Worm (Caenorhabditis elegans) whole organism, L4 larva: Measurements from ENCODE around the gene cutl-2.
"Not testable (repeated sequence)": the region's sequence is repeated elsewhere in the genome, so short reads cannot be mapped to it uniquely, and the experiment has no call there.

Experiments used
- F26F4.8 ChIP-seq: fragments of 200-800 bp; sonication (Bioruptor generic); conservative IDR thresholded peaks from 2 replicates; pipeline ENCODE4 v1.3.6; 2022; ENCODE audit warnings: missing genetic modification characterization, missing compliant biosample characterization
- Y105C5A.15 ChIP-seq: fragments of 200-800 bp; sonication (Bioruptor generic); IDR thresholded peaks from 2 replicates; pipeline ENCODE4 v1.3.6; 2022; ENCODE audit warnings: missing genetic modification characterization, missing compliant biosample characterization
- ZK337.2 ChIP-seq: fragments of 200-800 bp; sonication (Bioruptor generic); IDR thresholded peaks from 2 replicates; pipeline ENCODE4 v1.3.6; 2022; ENCODE audit warnings: missing genetic modification reagents, missing genetic modification characterization, missing compliant biosample characterization
- aha-1 ChIP-seq: fragments of 150-350 bp; peaks from one replicate; lab custom pipeline; 2014; ENCODE audit warnings: missing biosample characterization, missing genetic modification characterization
- aly-2 ChIP-seq: sonication (generic microtip); optimal IDR thresholded peaks from 2 replicates; lab custom pipeline; 2018; ENCODE audit warnings: missing biosample characterization, missing genetic modification characterization
- ama-1 ChIP-seq: fragments of 150-350 bp; optimal IDR thresholded peaks from 2 replicates; lab custom pipeline; 2014; ENCODE audit warnings: inconsistent platforms, mixed read lengths
- arid-1 ChIP-seq: fragments of 200-800 bp; sonication (Bioruptor generic); conservative IDR thresholded peaks from 2 replicates; pipeline ENCODE4 v1.3.6; 2022; ENCODE audit warnings: missing genetic modification reagents, missing genetic modification characterization, missing compliant biosample characterization
- ceh-20 ChIP-seq: fragments of 200-800 bp; sonication (Bioruptor generic); IDR thresholded peaks from 2 replicates; pipeline ENCODE4 v1.3.6; 2022; ENCODE audit warnings: missing genetic modification reagents, missing genetic modification characterization, missing compliant biosample characterization
- ceh-28 ChIP-seq: fragments of 150-350 bp; optimal IDR thresholded peaks from 2 replicates; lab custom pipeline; 2014; ENCODE audit warnings: missing biosample characterization, missing genetic modification reagents, missing genetic modification characterization
- ceh-62 ChIP-seq: sonication (generic microtip); optimal IDR thresholded peaks from 2 replicates; lab custom pipeline; 2017; ENCODE audit warnings: missing biosample characterization, missing genetic modification characterization
- ctbp-1 ChIP-seq: fragments of 200-800 bp; sonication (Bioruptor generic); IDR thresholded peaks from 2 replicates; pipeline ENCODE4 v1.3.6; 2022; ENCODE audit warnings: missing genetic modification reagents, missing genetic modification characterization, missing compliant biosample characterization
- dmd-6 ChIP-seq: fragments of 200-800 bp; sonication (Bioruptor generic); IDR thresholded peaks from 2 replicates; pipeline ENCODE4 v1.3.6; 2022; ENCODE audit warnings: missing genetic modification reagents, missing genetic modification characterization, missing compliant biosample characterization
- dpl-1 ChIP-seq: fragments of 150-350 bp; optimal IDR thresholded peaks from 2 replicates; lab custom pipeline; 2014; ENCODE audit warnings: missing biosample characterization, missing genetic modification reagents, missing genetic modification characterization
- duxl-1 ChIP-seq: sonication (generic microtip); optimal IDR thresholded peaks from 2 replicates; lab custom pipeline; 2016; ENCODE audit warnings: mild to moderate bottlenecking, missing genetic modification characterization, moderate library complexity, missing compliant biosample characterization; ENCODE audit not compliant: poor library complexity
- dve-1 ChIP-seq: sonication (generic microtip); optimal IDR thresholded peaks from 2 replicates; lab custom pipeline; 2017; ENCODE audit warnings: antibody characterized with exemption, mild to moderate bottlenecking, missing genetic modification characterization, missing compliant biosample characterization; ENCODE audit not compliant: insufficient read depth
- egl-43 ChIP-seq: fragments of 200-800 bp; sonication (Bioruptor generic); IDR thresholded peaks from 2 replicates; pipeline ENCODE4 v1.3.6; 2022; ENCODE audit warnings: missing genetic modification reagents, missing genetic modification characterization, missing compliant biosample characterization
- fkh-10 ChIP-seq: fragments of 150-350 bp; optimal IDR thresholded peaks from 2 replicates; lab custom pipeline; 2014; ENCODE audit warnings: missing biosample characterization, missing genetic modification reagents, missing genetic modification characterization
- gei-8 ChIP-seq: fragments of 200-800 bp; sonication (Bioruptor generic); optimal IDR thresholded peaks from 2 replicates; lab custom pipeline; 2018; ENCODE audit warnings: mild to moderate bottlenecking, missing genetic modification characterization, missing compliant biosample characterization
- hlh-11 ChIP-seq: fragments of 200-800 bp; sonication (Bioruptor generic); optimal IDR thresholded peaks from 2 replicates; lab custom pipeline; 2018; ENCODE audit warnings: mild to moderate bottlenecking, missing genetic modification characterization, missing compliant biosample characterization
- hmg-1.1 ChIP-seq: fragments of 200-800 bp; sonication (Bioruptor generic); IDR thresholded peaks from 2 replicates; pipeline ENCODE4 v1.3.6; 2022; ENCODE audit warnings: missing genetic modification reagents, missing genetic modification characterization, missing compliant biosample characterization
- jun-1 ChIP-seq: fragments of 150-350 bp; optimal IDR thresholded peaks from 2 replicates; lab custom pipeline; 2014; ENCODE audit warnings: missing biosample characterization, missing genetic modification reagents, missing genetic modification characterization
- lin-1 ChIP-seq: fragments of 200-800 bp; sonication (Bioruptor generic); IDR thresholded peaks from 2 replicates; pipeline ENCODE4 v1.3.6; 2022; ENCODE audit warnings: missing genetic modification reagents, missing genetic modification characterization, missing compliant biosample characterization
- lin-39 ChIP-seq: fragments of 150-350 bp; optimal IDR thresholded peaks from 2 replicates; lab custom pipeline; 2014; ENCODE audit warnings: missing biosample characterization, missing genetic modification reagents, missing genetic modification characterization
- lsy-2 ChIP-seq, 2 experiments: fragments of 150-350 bp in 1 of 2; sonication (generic microtip) in 1 of 2; optimal IDR thresholded peaks; 2 replicates each; lab custom pipeline; 2014 to 2017; ENCODE audit warnings: missing biosample characterization in 2 of 2, missing genetic modification characterization in 2 of 2
- mdl-1 ChIP-seq, 2 experiments: fragments of 150-350 bp in 1 of 2; sonication (generic microtip) in 1 of 2; optimal IDR thresholded peaks; 2 replicates each; lab custom pipeline; 2014 to 2017; ENCODE audit warnings: missing biosample characterization in 2 of 2, missing genetic modification characterization in 2 of 2
- mdt-29 ChIP-seq: fragments of 200-800 bp; sonication (Bioruptor generic); IDR thresholded peaks from 2 replicates; pipeline ENCODE4 v1.3.6; 2022; ENCODE audit warnings: missing genetic modification reagents, missing genetic modification characterization, missing compliant biosample characterization
- mep-1 ChIP-seq: fragments of 150-350 bp; sonication (generic microtip); optimal IDR thresholded peaks from 3 replicates; lab custom pipeline; 2014; ENCODE audit warnings: missing biosample characterization, missing genetic modification characterization
- mes-2 ChIP-seq: sonication (generic microtip); optimal IDR thresholded peaks from 2 replicates; lab custom pipeline; 2016; ENCODE audit warnings: missing genotype, mild to moderate bottlenecking, missing genetic modification characterization, missing compliant biosample characterization; ENCODE audit not compliant: poor library complexity, severe bottlenecking
- mxl-3 ChIP-seq: fragments of 200-800 bp; sonication (Bioruptor generic); optimal IDR thresholded peaks from 2 replicates; lab custom pipeline; 2018; ENCODE audit warnings: mild to moderate bottlenecking, missing genetic modification characterization, missing compliant biosample characterization
- nhr-102 ChIP-seq: sonication (generic microtip); optimal IDR thresholded peaks from 2 replicates; lab custom pipeline; 2016; ENCODE audit warnings: mild to moderate bottlenecking, missing genetic modification characterization, moderate library complexity, missing compliant biosample characterization
- nhr-25 ChIP-seq: sonication (generic microtip); optimal IDR thresholded peaks from 2 replicates; lab custom pipeline; 2017; ENCODE audit warnings: missing genetic modification characterization, mild to moderate bottlenecking, missing compliant biosample characterization, antibody characterized with exemption, moderate library complexity, borderline replicate concordance; ENCODE audit not compliant: insufficient read depth
- nhr-28 ChIP-seq: fragments of 150-350 bp; optimal IDR thresholded peaks from 2 replicates; lab custom pipeline; 2014; ENCODE audit warnings: missing biosample characterization, missing genetic modification characterization
- nhr-76 ChIP-seq: fragments of 150-350 bp; optimal IDR thresholded peaks from 2 replicates; lab custom pipeline; 2014; ENCODE audit warnings: missing biosample characterization, missing genetic modification characterization
- pha-4 ChIP-seq, 2 experiments: fragments of 150-350 bp in 1 of 2; fragments of 200-800 bp in 1 of 2; sonication (Bioruptor generic) in 1 of 2; IDR thresholded peaks in 1 of 2; optimal IDR thresholded peaks in 1 of 2; 2 replicates each; pipeline versions ENCODE4 v1.3.6 to Lab custom; 2014 to 2022; ENCODE audit warnings: missing genetic modification characterization in 2 of 2, missing genetic modification reagents in 2 of 2, missing biosample characterization in 1 of 2, missing compliant biosample characterization in 1 of 2
- php-3 ChIP-seq: fragments of 200-800 bp; sonication (Bioruptor generic); IDR thresholded peaks from 2 replicates; pipeline ENCODE4 v1.3.6; 2022; ENCODE audit warnings: missing genetic modification reagents, missing genetic modification characterization, missing compliant biosample characterization
- rbr-2 ChIP-seq: sonication (generic microtip); optimal IDR thresholded peaks from 2 replicates; lab custom pipeline; 2016; ENCODE audit warnings: missing genotype, missing genetic modification characterization, missing compliant biosample characterization
- set-16 ChIP-seq: fragments of 200-800 bp; sonication (Bioruptor generic); IDR thresholded peaks from 2 replicates; pipeline ENCODE4 v1.3.6; 2022; ENCODE audit warnings: missing genetic modification reagents, missing genetic modification characterization, missing compliant biosample characterization
- tag-97 ChIP-seq: fragments of 200-800 bp; sonication (Bioruptor generic); IDR thresholded peaks from 2 replicates; pipeline ENCODE4 v1.3.6; 2022; ENCODE audit warnings: missing genetic modification characterization, missing compliant biosample characterization
- tra-1 ChIP-seq: fragments of 200-800 bp; sonication (Bioruptor generic); IDR thresholded peaks from 2 replicates; pipeline ENCODE4 v1.3.6; 2022; ENCODE audit warnings: missing genetic modification reagents, missing genetic modification characterization, missing compliant biosample characterization
- unc-62 ChIP-seq, 3 experiments: fragments of 150-350 bp in 1 of 3; sonication (generic microtip); optimal IDR thresholded peaks in 2 of 3; peaks in 1 of 3; 1 replicate in 1 of 3; 2 replicates in 2 of 3; lab custom pipeline; 2014 to 2017; ENCODE audit warnings: missing biosample characterization in 3 of 3, missing genetic modification characterization in 3 of 3, missing genetic modification reagents in 3 of 3, missing genotype in 1 of 3
- zag-1 ChIP-seq: fragments of 150-350 bp; optimal IDR thresholded peaks from 2 replicates; lab custom pipeline; 2014; ENCODE audit warnings: missing biosample characterization, missing genetic modification characterization
- zfp-2 ChIP-seq: sonication (generic microtip); optimal IDR thresholded peaks from 2 replicates; lab custom pipeline; 2016; ENCODE audit warnings: mild to moderate bottlenecking, missing genetic modification characterization, missing compliant biosample characterization
- zip-2 ChIP-seq: fragments of 150-350 bp; optimal IDR thresholded peaks from 2 replicates; lab custom pipeline; 2014; ENCODE audit warnings: missing biosample characterization, missing genetic modification characterization
- ztf-11 ChIP-seq: fragments of 150-350 bp; optimal IDR thresholded peaks from 2 replicates; lab custom pipeline; 2014; ENCODE audit warnings: missing biosample characterization, missing genetic modification characterization

The cutl-2 gene

DNA sequence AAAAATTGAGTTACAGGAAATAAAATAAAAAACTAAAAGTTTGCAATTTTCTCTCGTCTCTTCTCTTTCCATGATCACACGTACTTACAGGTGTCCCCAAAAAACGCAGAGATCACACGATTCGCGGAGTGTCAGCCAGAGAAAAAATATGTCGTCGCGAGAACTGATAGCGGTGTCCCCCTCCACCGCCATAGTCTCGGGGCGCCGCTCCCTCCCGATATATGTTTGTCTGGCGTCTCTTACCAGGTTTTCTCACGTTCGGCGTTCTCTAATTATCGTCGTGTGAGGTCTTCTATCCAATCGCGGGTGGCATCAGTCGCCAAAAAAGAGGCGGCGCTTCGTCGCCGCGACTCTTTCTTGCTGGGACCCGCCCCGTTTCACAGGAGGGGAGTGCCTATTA, 7.3 kb upstream of the cutl-2 start, which contains the start of gene mab-3:
mab-3 (plus strand) TSS at position 328 of the 400 bp plus-strand sequence.
- TF ChIP-seq arid-1 (GFP tag; lab: Robert Waterston, UW) (0 out of 2 replicates have a peak, but pooled peaks have one; percentile 18), tra-1 (GFP tag; lab: Robert Waterston, UW) (peak; percentile 98), dmd-6 (GFP tag; lab: Robert Waterston, UW) (peak; percentile 59), lin-1 (GFP tag; lab: Robert Waterston, UW) (0 out of 2 replicates have a peak, but pooled peaks have one; percentile 46), egl-43 (GFP tag; lab: Robert Waterston, UW) (0 out of 2 replicates have a peak, but pooled peaks have one; percentile 15), set-16 (peak; percentile 67), hlh-11 (peak; percentile 51), php-3 (peak; percentile 70), pha-4 (GFP tag; IDR thresholded peaks at IDR 0.05; lab: Robert Waterston, UW) (peak; percentile 17; the same call in 1 of the 2 replicates), ceh-20 (GFP tag; lab: Robert Waterston, UW) (0 out of 2 replicates have a peak, but pooled peaks have one; percentile 13), hmg-1.1 (0 out of 2 replicates have a peak, but pooled peaks have one; percentile 41)
- not testable (repeated sequence) for TF ChIP-seq pha-4 (tag; optimal IDR thresholded peaks at IDR 0.05; lab: Kevin White, UChicago)
- TF ChIP-seq, all 104 proteins: peak for 11; not testable (repeated sequence) for 93

DNA sequence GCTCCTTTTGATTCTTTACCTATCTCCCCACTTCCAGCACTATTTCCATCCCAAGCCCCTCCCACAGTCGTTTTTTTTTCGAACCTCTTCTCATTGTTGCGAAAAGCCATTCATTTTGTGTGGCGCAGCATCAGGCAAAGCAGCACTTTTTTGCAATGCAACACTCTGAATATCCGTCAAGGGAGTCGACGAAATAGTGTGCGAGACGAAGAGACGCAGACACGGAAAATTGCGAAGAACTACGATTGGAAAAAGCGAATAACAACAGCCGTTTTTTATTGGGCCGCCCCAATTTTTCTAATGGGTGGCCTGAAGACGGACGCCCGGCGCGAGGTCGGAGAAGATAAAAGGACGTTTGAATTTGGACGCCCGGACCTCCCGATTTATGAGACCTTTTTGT, 5.4 kb upstream of the cutl-2 start:
- TF ChIP-seq hlh-11 (peak; percentile 3), jun-1 (no peak), ceh-28 (tag; lab: Kevin White, UChicago) (no peak), rbr-2 (tag; lab: Kevin White, UChicago) (peak; percentile 28), egl-43 (GFP tag; lab: Robert Waterston, UW) (no peak), lin-39 (tag; lab: Kevin White, UChicago) (no peak), duxl-1 (tag; lab: Kevin White, UChicago) (no peak), tra-1 (GFP tag; lab: Robert Waterston, UW) (no peak), dmd-6 (GFP tag; lab: Robert Waterston, UW) (no peak), dve-1 (tag; lab: Kevin White, UChicago) (no peak), mep-1 (no peak), ama-1 (no peak), ZK337.2 (GFP tag; lab: Robert Waterston, UW) (no peak), lsy-2 (tag; optimal IDR thresholded peaks at IDR 0.05; lab: Kevin White, UChicago) (no peak), fkh-10 (no peak), unc-62 (GFP tag; optimal IDR thresholded peaks at IDR 0.05 in 1 of 2; lab: Kevin White, UChicago) (peak in 1 of 2 experiments; percentile 19), unc-62 (tag; optimal IDR thresholded peaks at IDR 0.05; lab: Kevin White, UChicago) (no peak), aha-1 (tag; lab: Kevin White, UChicago) (no peak), mes-2 (tag; lab: Kevin White, UChicago) (no peak), set-16 (no peak), hmg-1.1 (peak; percentile 27; the same call in 1 of the 2 replicates)
- TF ChIP-seq, all 104 proteins: peak for 4

DNA sequence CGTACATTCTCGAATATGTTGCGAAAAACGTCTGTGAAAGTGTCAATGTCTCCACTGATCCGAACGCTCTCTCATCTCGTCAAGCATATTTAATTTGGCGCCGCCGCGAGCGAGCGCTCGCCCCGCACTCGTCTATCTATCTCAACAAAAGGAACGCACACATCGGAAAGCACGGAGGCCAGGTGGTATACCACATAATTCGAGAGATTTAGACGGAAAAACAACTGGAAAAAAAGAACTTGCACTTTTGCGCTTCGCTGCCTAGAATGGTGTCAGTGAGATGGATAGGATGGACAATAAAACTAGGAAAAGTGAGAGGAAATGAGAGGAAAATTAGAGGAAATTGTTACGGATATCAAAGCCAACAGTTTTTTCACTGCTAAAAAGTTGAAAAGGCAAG, 4.7 kb upstream of the cutl-2 start:
- TF ChIP-seq zag-1 (tag; lab: Kevin White, UChicago), result no peak
- no peak for TF ChIP-seq ceh-20 (GFP tag; lab: Robert Waterston, UW)
- 0 out of 2 replicates have a peak, but pooled peaks have one; percentile 65 for TF ChIP-seq tra-1 (GFP tag; lab: Robert Waterston, UW)
- no peak for TF ChIP-seq ceh-62
- TF ChIP-seq aha-1 (tag; lab: Kevin White, UChicago), result peak; percentile 49
- TF ChIP-seq mdl-1 (tag; optimal IDR thresholded peaks at IDR 0.05; lab: Kevin White, UChicago), result peak in 1 of 2 experiments; percentile 45
- no peak for TF ChIP-seq ctbp-1 (GFP tag; lab: Robert Waterston, UW)
- no peak for TF ChIP-seq F26F4.8 (GFP tag; lab: Robert Waterston, UW)
- TF ChIP-seq ceh-28 (tag; lab: Kevin White, UChicago), result no peak
- TF ChIP-seq gei-8 (GFP tag; lab: Kevin White, UChicago), result no peak
- no peak for TF ChIP-seq ztf-11 (tag; lab: Kevin White, UChicago)
- TF ChIP-seq jun-1, result no peak
- TF ChIP-seq tag-97 (GFP tag; lab: Robert Waterston, UW), result no peak
- peak; percentile 24 for TF ChIP-seq nhr-28 (tag; lab: Kevin White, UChicago)
- TF ChIP-seq dpl-1 (GFP tag; lab: Kevin White, UChicago), result no peak
- no peak for TF ChIP-seq nhr-25 (tag; lab: Kevin White, UChicago)
- no peak for TF ChIP-seq aly-2
- no peak for TF ChIP-seq zip-2
- no peak for TF ChIP-seq nhr-76
- no peak for TF ChIP-seq egl-43 (GFP tag; lab: Robert Waterston, UW)
- no peak for TF ChIP-seq mdt-29 (GFP tag; lab: Robert Waterston, UW)
- TF ChIP-seq nhr-102 (tag; lab: Kevin White, UChicago), result no peak
- TF ChIP-seq zfp-2 (tag; lab: Kevin White, UChicago), result no peak
- TF ChIP-seq hlh-11, result peak; percentile 12
- peak; percentile 55 for TF ChIP-seq mxl-3 (GFP tag; lab: Kevin White, UChicago)
- TF ChIP-seq Y105C5A.15 (GFP tag; lab: Robert Waterston, UW), result no peak
- TF ChIP-seq lin-1 (GFP tag; lab: Robert Waterston, UW), result no peak
